Fruit fly (Drosophila melanogaster): Measurements from ENCODE around the gene msl-1.
A peak's percentile ranks its signal among the peaks of the same experiment; 100 is the strongest.

msl-1 gene

DNA sequence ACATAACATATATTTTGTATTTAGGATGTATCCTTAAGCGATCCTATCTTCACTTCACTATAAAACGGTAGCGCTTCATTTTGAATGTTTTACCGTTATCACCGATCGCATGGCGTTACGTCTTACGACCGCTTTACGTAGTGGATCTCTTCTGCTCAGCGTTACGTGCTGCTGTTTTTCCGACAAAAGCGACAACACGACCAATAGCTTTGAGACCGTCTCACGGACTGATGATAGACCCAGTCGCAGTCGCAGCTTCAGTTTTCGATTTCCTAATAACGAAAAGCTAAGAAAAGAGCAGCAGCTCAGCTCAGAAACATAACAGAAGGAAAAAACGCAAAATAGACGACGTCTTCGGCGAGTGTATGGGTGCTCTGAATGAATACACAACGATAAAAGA is 43.7 kb upstream of the msl-1 start, which contains the start of gene CG10348 (continued):
- TF ChIP-seq stwl (tag; optimal IDR thresholded peaks at IDR 0.05) (peak; percentile 52), br (optimal IDR thresholded peaks at IDR 0.05) (no peak), sob (GFP tag; IDR thresholded peaks at IDR 0.05) (no peak), Eip74EF (GFP tag; optimal IDR thresholded peaks at IDR 0.05) (no peak), CG14050 (GFP tag; IDR thresholded peaks at IDR 0.05) (no peak), Usf (GFP tag; optimal IDR thresholded peaks at IDR 0.05) (no peak), CG6791 (GFP tag; IDR thresholded peaks at IDR 0.05; ENCODE audit: partially characterized antibody) (0 out of 3 replicates have a peak, but pooled peaks have one; percentile 21), exex (tag; optimal IDR thresholded peaks at IDR 0.05) (no peak), CG3407 (GFP tag; optimal IDR thresholded peaks at IDR 0.05) (no peak), CG9437 (GFP tag; optimal IDR thresholded peaks at IDR 0.05) (peak; percentile 98), Drgx (GFP tag; IDR thresholded peaks at IDR 0.05) (no peak), Fer1 (GFP tag; optimal IDR thresholded peaks at IDR 0.05) (no peak)

DNA sequence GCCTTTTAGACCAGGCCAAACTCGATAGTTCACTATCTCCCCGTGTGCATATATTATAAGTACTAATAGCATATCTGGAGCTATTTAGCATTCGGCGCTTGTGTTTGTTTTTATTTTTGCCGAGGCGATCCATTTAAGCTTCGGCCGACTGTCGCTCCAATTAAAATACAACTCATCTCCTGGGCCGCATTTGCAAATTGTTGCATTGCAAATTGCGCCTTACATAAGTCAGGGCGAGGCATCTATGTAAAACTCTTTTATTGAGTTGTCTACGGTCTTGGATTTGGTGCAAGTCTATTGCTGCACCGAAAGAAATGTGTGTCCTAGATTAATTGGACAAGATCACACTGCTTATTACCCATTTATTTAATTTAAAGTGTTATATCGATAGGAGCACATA is 39.4 kb upstream of the msl-1 start:
- TF ChIP-seq lmd (GFP tag; IDR thresholded peaks at IDR 0.05), result no peak
- TF ChIP-seq Ets65A (GFP tag), result peak; percentile 73
- peak; percentile 62 for TF ChIP-seq sens (GFP tag)
- TF ChIP-seq CG8359 (GFP tag; optimal IDR thresholded peaks at IDR 0.05; ENCODE audit: borderline replicate concordance), result no peak

DNA sequence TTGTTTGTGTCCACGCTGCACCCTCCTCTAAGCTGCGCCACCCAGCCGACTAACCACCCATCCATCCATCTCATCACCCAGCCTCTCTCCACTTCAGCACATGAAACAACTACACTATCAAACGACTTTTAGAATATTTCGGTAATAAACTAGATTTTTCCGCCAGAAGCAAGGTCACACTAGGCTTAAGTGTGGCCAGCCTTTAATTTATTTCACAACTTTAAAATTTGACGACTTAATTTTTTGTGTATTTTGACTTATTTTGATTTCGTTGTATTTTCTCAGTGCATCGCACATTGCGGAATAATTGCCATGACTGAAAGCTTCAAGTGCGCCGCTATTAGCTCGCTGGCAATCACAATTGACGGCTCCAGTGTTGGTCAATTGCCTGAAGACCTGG is 36.2 kb upstream of the msl-1 start:
- TF ChIP-seq Drgx (GFP tag; IDR thresholded peaks at IDR 0.05) (peak; percentile 64), btn (GFP tag; optimal IDR thresholded peaks at IDR 0.05) (no peak), stwl (tag; optimal IDR thresholded peaks at IDR 0.05) (peak; percentile 75)

DNA sequence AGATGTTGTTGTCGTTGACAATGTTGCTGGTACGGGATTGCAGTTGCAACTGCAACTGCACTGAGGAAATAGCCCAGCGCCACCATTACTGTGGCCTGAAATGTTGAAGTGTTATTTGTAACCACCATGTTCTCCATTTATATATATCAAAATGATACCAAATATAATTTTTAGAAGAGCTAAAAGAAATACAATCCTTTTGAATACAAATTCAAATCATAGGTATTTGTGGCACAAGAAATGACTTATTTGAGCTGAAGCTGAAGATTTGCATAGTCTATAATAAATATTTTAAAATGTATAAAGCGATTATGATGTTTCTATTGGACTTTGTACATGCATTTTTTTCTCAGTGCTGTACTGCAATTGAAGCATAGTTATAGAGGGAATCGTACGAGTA is 31.0 kb upstream of the msl-1 start:
- TF ChIP-seq cwo (GFP tag; optimal IDR thresholded peaks at IDR 0.05) (no peak), Optix (GFP tag; IDR thresholded peaks at IDR 0.05) (no peak), Drgx (GFP tag; IDR thresholded peaks at IDR 0.05) (0 out of 2 replicates have a peak, but pooled peaks have one; percentile 23), cato (GFP tag; optimal IDR thresholded peaks at IDR 0.05; ENCODE audit: borderline replicate concordance) (no peak)

DNA sequence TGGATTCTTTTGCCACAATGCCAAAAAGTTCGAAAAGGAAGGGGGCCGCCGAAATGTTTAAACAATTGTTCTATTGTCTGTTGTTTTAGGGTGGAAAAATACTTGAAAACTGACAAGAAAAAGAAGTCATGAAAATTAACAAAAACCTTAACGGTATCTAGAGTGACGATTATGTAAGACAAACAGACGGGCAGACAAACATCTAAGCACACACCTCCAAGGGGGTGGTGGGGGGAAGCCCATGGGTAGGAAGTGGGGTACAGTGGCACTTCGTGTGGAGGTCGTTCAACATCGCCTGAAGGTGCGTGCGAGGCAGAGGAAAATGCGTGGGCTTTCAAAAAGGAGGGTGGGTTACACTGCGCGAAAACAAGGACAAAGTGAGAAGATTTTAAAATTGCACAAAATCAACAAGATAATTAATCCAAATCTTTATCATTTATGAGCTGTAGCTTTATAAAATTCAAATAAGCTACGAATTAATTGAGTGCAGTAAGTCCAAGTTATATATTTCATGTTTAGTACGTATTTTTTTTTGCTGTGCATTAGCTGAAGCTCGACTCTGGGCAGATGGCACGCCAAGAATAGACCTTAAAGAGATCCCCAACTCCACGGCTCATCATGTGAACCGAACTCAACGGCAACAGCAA is 28.9 kb upstream of the msl-1 start:
- TF ChIP-seq Xbp1 (GFP tag; optimal IDR thresholded peaks at IDR 0.05) (peak; percentile 1), kni (GFP tag; optimal IDR thresholded peaks at IDR 0.05) (peak; percentile 36), HHEX (GFP tag; optimal IDR thresholded peaks at IDR 0.05) (peak; percentile 36), Xrp1 (GFP tag; IDR thresholded peaks at IDR 0.05) (peak; percentile 39; the same call in 1 of the 2 replicates), Hr51 (GFP tag; optimal IDR thresholded peaks at IDR 0.05) (no peak), Ets65A (GFP tag) (peak; percentile 87), chm (GFP tag; IDR thresholded peaks at IDR 0.05) (0 out of 2 replicates have a peak, but pooled peaks have one; percentile 23), HmgZ (tag; optimal IDR thresholded peaks at IDR 0.05) (no peak), CG11456 (GFP tag; IDR thresholded peaks at IDR 0.05) (peak; percentile 34; the same call in 1 of the 3 replicates), CG9437 (GFP tag; optimal IDR thresholded peaks at IDR 0.05) (no peak), Meics (GFP tag; optimal IDR thresholded peaks at IDR 0.05) (peak; percentile 17), psq (GFP tag; optimal IDR thresholded peaks at IDR 0.05) (no peak), pan (optimal IDR thresholded peaks at IDR 0.05) (no peak), pan (GFP tag; optimal IDR thresholded peaks at IDR 0.05 in 1 of 2, IDR thresholded peaks at IDR 0.05 in 1 of 2) (peak in 1 of 2 experiments; percentile 30), CG11723 (GFP tag; optimal IDR thresholded peaks at IDR 0.05) (peak; percentile 6), MTF-1 (GFP tag; optimal IDR thresholded peaks at IDR 0.05; ENCODE audit: borderline replicate concordance) (peak; percentile 5), CG2875 (GFP tag; optimal IDR thresholded peaks at IDR 0.05) (peak; percentile 45), CG2202 (tag; optimal IDR thresholded peaks at IDR 0.05) (peak; percentile 6), PHDP (tag; optimal IDR thresholded peaks at IDR 0.05) (no peak), B-H1 (GFP tag; IDR thresholded peaks at IDR 0.05) (no peak), bcd (GFP tag; optimal IDR thresholded peaks at IDR 0.05) (peak; percentile 25), CG10979 (tag; optimal IDR thresholded peaks at IDR 0.05) (peak; percentile 33), al (GFP tag; IDR thresholded peaks at IDR 0.05) (no peak), BEAF-32 (GFP tag; optimal IDR thresholded peaks at IDR 0.05) (no peak), CG2712 (tag; optimal IDR thresholded peaks at IDR 0.05) (peak; percentile 31)
